Worm (Caenorhabditis elegans): ENCODE measurements around the gene F44D12.2.

DNA sequence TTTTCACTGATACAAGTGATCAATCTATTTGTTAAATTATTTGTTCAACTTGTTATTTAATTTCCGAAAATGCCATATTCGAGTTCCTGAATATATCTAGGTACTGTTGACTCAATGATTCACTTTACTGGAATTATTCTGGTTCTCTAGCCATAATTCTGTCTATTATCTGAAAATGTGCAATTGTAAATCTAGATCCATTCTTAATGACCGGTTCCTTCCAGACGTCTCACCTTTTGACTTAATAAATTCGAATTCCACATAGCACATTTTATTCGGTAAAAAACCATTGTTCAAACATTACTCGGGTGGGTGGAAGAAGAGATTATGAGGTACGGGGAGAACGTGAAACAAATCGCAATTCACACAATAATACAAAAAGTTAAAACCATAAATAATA, 28.1 kb downstream of the F44D12.2 start:
- TF ChIP-seq elt-3 (tag; optimal IDR thresholded peaks at IDR 0.05) (no peak), ceh-83 (GFP tag; optimal IDR thresholded peaks at IDR 0.05) (no peak)
